Worm (Caenorhabditis elegans) whole organism, midembryonic: ENCODE results near the gene ceh-23.

Experiments used
- T22C8.4 ChIP-seq: fragments of 200-800 bp; sonication (Bioruptor generic); IDR thresholded peaks from 2 replicates; pipeline ENCODE4 v1.3.6; 2022; ENCODE audit warnings: missing genetic modification characterization, missing compliant biosample characterization
- med-1 ChIP-seq: sonication (generic microtip); optimal IDR thresholded peaks from 2 replicates; lab custom pipeline; 2017; ENCODE audit warnings: missing genetic modification characterization, mild to moderate bottlenecking, missing compliant biosample characterization, antibody characterized with exemption, missing genetic modification reagents; ENCODE audit not compliant: insufficient read depth
- ztf-29 ChIP-seq: fragments of 200-800 bp; sonication (Bioruptor generic); IDR thresholded peaks from 2 replicates; pipeline ENCODE4 v1.3.6; 2022; ENCODE audit warnings: missing genetic modification reagents, missing genetic modification characterization, missing compliant biosample characterization

ce11 chrIII:7809033-7809432 is 30.4 kb upstream of the ceh-23 start:
- TF ChIP-seq med-1 (no peak), ztf-29 (no peak), T22C8.4 (GFP tag; lab: Robert Waterston, UW) (no peak)
